Fruit fly (Drosophila melanogaster) whole organism, embryonic: ENCODE data around the gene Gbs-70E.

Experiments used
- Bgb ChIP-seq: fragments of 200-800 bp; sonication (Bioruptor generic); IDR thresholded peaks from 2 replicates; pipeline ENCODE4 v1.3.6; 2022; ENCODE audit warnings: missing biosample characterization, missing genetic modification characterization; ENCODE audit not compliant: partially characterized antibody
- BtbVII ChIP-seq: fragments of 200-800 bp; sonication (Bioruptor generic); optimal IDR thresholded peaks from 3 replicates; lab custom pipeline; 2017; ENCODE audit warnings: missing biosample characterization, mild to moderate bottlenecking, missing genetic modification characterization
- Bteb2 ChIP-seq: fragments of 200-800 bp; sonication (Bioruptor generic); optimal IDR thresholded peaks from 2 replicates; lab custom pipeline; 2016; ENCODE audit warnings: missing biosample characterization, missing genetic modification characterization
- CG10267 ChIP-seq: fragments of 200-800 bp; sonication (Bioruptor generic); optimal IDR thresholded peaks from 2 replicates; lab custom pipeline; 2018; ENCODE audit warnings: missing biosample characterization, mild to moderate bottlenecking, missing genetic modification characterization, moderate library complexity
- CG10431 ChIP-seq: fragments of 200-800 bp; sonication (Bioruptor generic); optimal IDR thresholded peaks from 3 replicates; lab custom pipeline; 2018; ENCODE audit warnings: missing biosample characterization, mild to moderate bottlenecking, missing genetic modification characterization
- CG10565 ChIP-seq: fragments of 200-800 bp; sonication (Bioruptor generic); optimal IDR thresholded peaks from 3 replicates; lab custom pipeline; 2016; ENCODE audit warnings: missing biosample characterization, mild to moderate bottlenecking, missing genetic modification characterization
- CG11456 ChIP-seq: fragments of 200-800 bp; sonication (Bioruptor generic); IDR thresholded peaks from 3 replicates; pipeline ENCODE4 v1.3.6; 2022; ENCODE audit warnings: missing biosample characterization, missing genetic modification characterization
- CG11504 ChIP-seq: fragments of 200-800 bp; sonication (Bioruptor generic); optimal IDR thresholded peaks from 3 replicates; lab custom pipeline; 2019; ENCODE audit warnings: missing biosample characterization, mild to moderate bottlenecking, missing genetic modification characterization, moderate library complexity
- CG11696 ChIP-seq: fragments of 200-800 bp; sonication (Bioruptor generic); IDR thresholded peaks from 2 replicates; pipeline ENCODE4 v1.3.6; 2022; ENCODE audit warnings: missing biosample characterization, missing genetic modification characterization
- CG11723 ChIP-seq: fragments of 200-800 bp; sonication (Bioruptor generic); optimal IDR thresholded peaks from 2 replicates; lab custom pipeline; 2017; ENCODE audit warnings: missing biosample characterization, mild to moderate bottlenecking, missing genetic modification characterization
- CG12219 ChIP-seq: fragments of 200-800 bp; sonication (Bioruptor generic); optimal IDR thresholded peaks from 3 replicates; lab custom pipeline; 2018; ENCODE audit warnings: missing biosample characterization, mild to moderate bottlenecking, missing genetic modification characterization
- CG1233 ChIP-seq: fragments of 200-800 bp; sonication (Bioruptor generic); optimal IDR thresholded peaks from 4 replicates; lab custom pipeline; 2018; ENCODE audit warnings: missing biosample characterization, mild to moderate bottlenecking, missing genetic modification characterization
- CG12744 ChIP-seq: fragments of 200-800 bp; sonication (Bioruptor generic); optimal IDR thresholded peaks from 2 replicates; lab custom pipeline; 2016; ENCODE audit warnings: missing biosample characterization, missing genetic modification characterization
- CG12769 ChIP-seq: fragments of 200-800 bp; sonication (Bioruptor generic); optimal IDR thresholded peaks from 2 replicates; lab custom pipeline; 2019; ENCODE audit warnings: missing biosample characterization, mild to moderate bottlenecking, missing genetic modification characterization, moderate library complexity
- CG13296 ChIP-seq: fragments of 200-800 bp; sonication (Bioruptor generic); optimal IDR thresholded peaks from 3 replicates; lab custom pipeline; 2018; ENCODE audit warnings: missing biosample characterization, mild to moderate bottlenecking, missing genetic modification characterization
- CG15011 ChIP-seq: fragments of 200-800 bp; sonication (Bioruptor generic); optimal IDR thresholded peaks from 3 replicates; lab custom pipeline; 2018; ENCODE audit warnings: missing biosample characterization, mild to moderate bottlenecking, missing genetic modification characterization
- CG16779 ChIP-seq: fragments of 200-800 bp; sonication (Bioruptor generic); IDR thresholded peaks from 2 replicates; pipeline ENCODE4 v1.3.6; 2022; ENCODE audit warnings: missing biosample characterization, missing genetic modification characterization
- CG2889 ChIP-seq: fragments of 200-800 bp; sonication (Bioruptor generic); IDR thresholded peaks from 3 replicates; pipeline ENCODE4 v1.3.6; 2022; ENCODE audit warnings: missing biosample characterization, missing genetic modification characterization
- CG31224 ChIP-seq: fragments of 200-800 bp; sonication (Bioruptor generic); IDR thresholded peaks from 2 replicates; pipeline ENCODE4 v1.3.6; 2022; ENCODE audit warnings: missing biosample characterization, missing genetic modification characterization
- CG32532 ChIP-seq: fragments of 200-800 bp; sonication (Bioruptor generic); IDR thresholded peaks from 2 replicates; pipeline ENCODE4 v1.3.6; 2022; ENCODE audit warnings: missing biosample characterization, missing genetic modification characterization
- CG4328 ChIP-seq: fragments of 200-800 bp; sonication (Bioruptor generic); optimal IDR thresholded peaks from 3 replicates; lab custom pipeline; 2017; ENCODE audit warnings: missing biosample characterization, missing genetic modification reagents, missing genetic modification characterization
- CG4360 ChIP-seq: fragments of 200-800 bp; sonication (Bioruptor generic); IDR thresholded peaks from 2 replicates; pipeline ENCODE4 v1.3.6; 2022; ENCODE audit warnings: missing biosample characterization, missing genetic modification characterization
- CG4424 ChIP-seq: fragments of 200-800 bp; sonication (Bioruptor generic); optimal IDR thresholded peaks from 3 replicates; lab custom pipeline; 2016; ENCODE audit warnings: missing biosample characterization, missing genetic modification characterization
- CG4730 ChIP-seq: fragments of 200-800 bp; sonication (Bioruptor generic); IDR thresholded peaks from 2 replicates; pipeline ENCODE4 v1.3.6; 2022; ENCODE audit warnings: missing biosample characterization, missing genetic modification characterization
- CTCF ChIP-seq: fragments of 200-800 bp; sonication (Bioruptor generic); optimal IDR thresholded peaks from 2 replicates; lab custom pipeline; 2017; ENCODE audit warnings: missing biosample characterization, mild to moderate bottlenecking, missing genetic modification characterization, moderate library complexity
- Dref ChIP-seq: fragments of 200-800 bp; sonication (Bioruptor generic); IDR thresholded peaks from 2 replicates; pipeline ENCODE4 v1.3.6; 2022; ENCODE audit warnings: missing biosample characterization, missing genetic modification characterization
- E2f1 ChIP-seq: fragments of 200-800 bp; sonication (Bioruptor generic); IDR thresholded peaks from 2 replicates; pipeline ENCODE4 v1.3.6; 2022; ENCODE audit warnings: missing biosample characterization, missing genetic modification characterization
- HmgZ ChIP-seq: fragments of 200-800 bp; sonication (Bioruptor generic); optimal IDR thresholded peaks from 2 replicates; lab custom pipeline; 2018; ENCODE audit warnings: missing biosample characterization, mild to moderate bottlenecking, missing genetic modification characterization
- Jarid2 ChIP-seq: fragments of 200-800 bp; sonication (Bioruptor generic); optimal IDR thresholded peaks from 3 replicates; lab custom pipeline; 2017; ENCODE audit warnings: mild to moderate bottlenecking, missing biosample characterization, missing genetic modification reagents, missing genetic modification characterization
- Kr ChIP-seq: fragments of 200-800 bp; sonication (Bioruptor generic); optimal IDR thresholded peaks from 2 replicates; lab custom pipeline; 2017; ENCODE audit warnings: missing biosample characterization, mild to moderate bottlenecking, missing genetic modification characterization
- Mrtf ChIP-seq: fragments of 200-800 bp; sonication (Bioruptor generic); IDR thresholded peaks from 3 replicates; pipeline ENCODE4 v1.3.6; 2022; ENCODE audit warnings: missing biosample characterization, missing genetic modification characterization
- Myb ChIP-seq: fragments of 200-800 bp; sonication (Bioruptor generic); optimal IDR thresholded peaks from 2 replicates; lab custom pipeline; 2016; ENCODE audit warnings: missing biosample characterization, missing genetic modification characterization
- NfI ChIP-seq: fragments of 200-800 bp; sonication (Bioruptor generic); optimal IDR thresholded peaks from 3 replicates; lab custom pipeline; 2018; ENCODE audit warnings: missing biosample characterization, mild to moderate bottlenecking, missing genetic modification characterization, moderate library complexity
- Ptx1 ChIP-seq: fragments of 200-800 bp; sonication (Bioruptor generic); IDR thresholded peaks from 2 replicates; pipeline ENCODE4 v1.3.6; 2022; ENCODE audit warnings: missing biosample characterization, missing genetic modification characterization
- Ssrp ChIP-seq: fragments of 200-800 bp; sonication (Bioruptor generic); optimal IDR thresholded peaks from 2 replicates; lab custom pipeline; 2018; ENCODE audit warnings: missing biosample characterization, mild to moderate bottlenecking, missing genetic modification characterization, moderate library complexity
- TFAM ChIP-seq: fragments of 200-800 bp; sonication (Bioruptor generic); optimal IDR thresholded peaks from 2 replicates; lab custom pipeline; 2017; ENCODE audit warnings: missing biosample characterization, missing genetic modification characterization, inconsistent platforms
- abd-A ChIP-seq: fragments of 200-800 bp; sonication (Bioruptor generic); optimal IDR thresholded peaks from 3 replicates; lab custom pipeline; 2019; ENCODE audit warnings: missing biosample characterization, mild to moderate bottlenecking, missing genetic modification characterization, moderate library complexity
- ara ChIP-seq: fragments of 200-800 bp; sonication (Bioruptor generic); IDR thresholded peaks from 2 replicates; pipeline ENCODE4 v1.3.6; 2022; ENCODE audit warnings: missing biosample characterization, missing genetic modification characterization
- bbx ChIP-seq: fragments of 200-800 bp; sonication (Bioruptor generic); IDR thresholded peaks from 2 replicates; pipeline ENCODE4 v1.3.6; 2022; ENCODE audit warnings: missing biosample characterization, missing genetic modification characterization; ENCODE audit not compliant: partially characterized antibody
- cato ChIP-seq: fragments of 200-800 bp; sonication (Bioruptor generic); optimal IDR thresholded peaks from 2 replicates; lab custom pipeline; 2016; ENCODE audit warnings: missing biosample characterization, missing genetic modification characterization, borderline replicate concordance
- caup ChIP-seq: fragments of 200-800 bp; sonication (Bioruptor generic); optimal IDR thresholded peaks from 3 replicates; lab custom pipeline; 2017; ENCODE audit warnings: missing biosample characterization, mild to moderate bottlenecking, missing genetic modification characterization, moderate library complexity; ENCODE audit not compliant: severe bottlenecking
- chif ChIP-seq, 2 experiments: fragments of 200-800 bp; sonication (Bioruptor generic); optimal IDR thresholded peaks; 3 replicates each; lab custom pipeline; 2016; ENCODE audit warnings: missing biosample characterization in 2 of 2, missing genetic modification characterization in 2 of 2
- chinmo ChIP-seq: fragments of 200-800 bp; sonication (Bioruptor generic); IDR thresholded peaks from 4 replicates; pipeline ENCODE4 v1.3.6; 2022; ENCODE audit warnings: missing biosample characterization, missing genetic modification characterization; ENCODE audit not compliant: partially characterized antibody
- croc ChIP-seq: fragments of 200-800 bp; sonication (Bioruptor generic); conservative IDR thresholded peaks from 3 replicates; pipeline ENCODE4 v1.3.6; 2022; ENCODE audit warnings: missing biosample characterization, missing genetic modification characterization
- fu2 ChIP-seq: fragments of 200-800 bp; sonication (Bioruptor generic); optimal IDR thresholded peaks from 2 replicates; lab custom pipeline; 2016; ENCODE audit warnings: missing biosample characterization, missing genetic modification characterization
- gce ChIP-seq: fragments of 200-800 bp; sonication (Bioruptor generic); IDR thresholded peaks from 3 replicates; pipeline ENCODE4 v1.3.6; 2022; ENCODE audit warnings: missing biosample characterization, missing genetic modification characterization
- grn ChIP-seq: fragments of 200-800 bp; sonication (Bioruptor generic); optimal IDR thresholded peaks from 3 replicates; lab custom pipeline; 2017; ENCODE audit warnings: missing biosample characterization, missing genetic modification characterization
- h ChIP-seq: fragments of >200 bp; optimal IDR thresholded peaks from 2 replicates; lab custom pipeline; 2017
- prd ChIP-seq, 3 experiments: fragments of >200 bp in 2 of 3; fragments of 200-800 bp in 1 of 3; sonication (Bioruptor generic) in 1 of 3; optimal IDR thresholded peaks in 2 of 3; IDR thresholded peaks in 1 of 3; 2 replicates in 2 of 3; 3 replicates in 1 of 3; pipeline versions ENCODE4 v1.3.6 to Lab custom; 2017 to 2022; ENCODE audit warnings: missing biosample characterization in 1 of 3, missing genetic modification characterization in 1 of 3
- slbo ChIP-seq: fragments of 200-800 bp; sonication (Bioruptor generic); IDR thresholded peaks from 2 replicates; pipeline ENCODE4 v1.3.6; 2022; ENCODE audit warnings: missing biosample characterization, missing genetic modification characterization
- tap ChIP-seq: fragments of 200-800 bp; optimal IDR thresholded peaks from 3 replicates; lab custom pipeline; 2019; ENCODE audit warnings: missing biosample characterization, mild to moderate bottlenecking, missing genetic modification characterization, moderate library complexity

The Gbs-70E gene

DNA sequence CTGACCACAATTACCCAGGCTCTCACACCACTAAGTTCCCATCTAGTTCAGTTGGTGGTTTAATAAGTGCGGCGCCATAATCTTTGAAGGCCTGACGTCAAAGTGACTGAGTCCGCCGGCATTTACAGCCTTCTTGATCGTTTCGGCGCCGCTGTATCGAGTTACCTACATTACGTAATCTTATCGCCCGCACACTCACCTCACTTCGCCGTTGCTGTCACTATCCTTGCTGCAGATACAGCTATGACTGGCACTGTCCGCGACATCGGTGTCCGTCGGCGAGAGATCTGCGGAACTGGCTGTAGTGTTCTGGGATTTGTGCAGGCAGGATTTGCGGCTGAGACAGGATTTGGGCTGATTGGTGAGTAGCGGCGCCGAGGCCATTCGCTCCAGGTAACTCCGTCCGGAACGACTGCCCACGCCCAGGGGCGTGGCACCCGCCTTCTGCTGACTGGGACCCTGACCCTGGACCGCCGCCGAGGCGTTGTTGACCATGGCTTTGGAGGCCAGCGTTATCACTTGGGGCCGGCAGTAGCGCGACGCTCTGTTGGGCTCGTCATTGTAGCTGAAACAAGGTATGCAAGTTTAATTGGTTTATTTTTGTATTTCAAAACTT, 3.7 kb downstream of the Gbs-70E start (continued):
- no peak for TF ChIP-seq Ssrp (tag; lab: Kevin White, UChicago)
- peak; percentile 19 for TF ChIP-seq HmgZ (tag; lab: Kevin White, UChicago)
- no peak for TF ChIP-seq croc (GFP tag; lab: Robert Waterston, UW)
- TF ChIP-seq Myb (GFP tag; lab: Kevin White, UChicago): no peak
- no peak for TF ChIP-seq CG10565 (GFP tag; lab: Kevin White, UChicago)
- no peak for TF ChIP-seq CG12769
- no peak for TF ChIP-seq cato (GFP tag; lab: Kevin White, UChicago)
- TF ChIP-seq CG12219 (GFP tag; lab: Kevin White, UChicago): no peak
- no peak for TF ChIP-seq CG10431 (GFP tag; lab: Kevin White, UChicago)
- TF ChIP-seq CG31224 (GFP tag; lab: Robert Waterston, UW): no peak
- no peak for TF ChIP-seq fu2
- no peak for TF ChIP-seq CG4328 (GFP tag; lab: Kevin White, UChicago)
- no peak for TF ChIP-seq CG12744 (GFP tag; lab: Kevin White, UChicago)
- TF ChIP-seq Bteb2 (GFP tag; lab: Kevin White, UChicago): no peak
- TF ChIP-seq E2f1 (GFP tag; lab: Robert Waterston, UW): no peak
- peak; percentile 27 for TF ChIP-seq grn (GFP tag; lab: Kevin White, UChicago)
- no peak for TF ChIP-seq abd-A (tag; lab: Kevin White, UChicago)
- TF ChIP-seq CG1233 (GFP tag; lab: Kevin White, UChicago): no peak
- no peak for TF ChIP-seq Jarid2
- no peak for TF ChIP-seq CG11696 (GFP tag; lab: Robert Waterston, UW)
- no peak for TF ChIP-seq CG4360 (GFP tag; lab: Robert Waterston, UW)
- no peak for TF ChIP-seq CG4730
- no peak for TF ChIP-seq CG4424
- TF ChIP-seq Dref (GFP tag; lab: Robert Waterston, UW): no peak
- TF ChIP-seq NfI (GFP tag; lab: Kevin White, UChicago): no peak
- 0 out of 2 replicates have a peak, but pooled peaks have one; percentile 3 for TF ChIP-seq slbo (GFP tag; lab: Robert Waterston, UW)
- no peak for TF ChIP-seq CG10267 (tag; lab: Kevin White, UChicago)
- no peak for TF ChIP-seq bbx (GFP tag; lab: Robert Waterston, UW)
- TF ChIP-seq Mrtf (GFP tag; lab: Robert Waterston, UW): 0 out of 3 replicates have a peak, but pooled peaks have one; percentile 22
- TF ChIP-seq CG11456 (GFP tag; lab: Robert Waterston, UW): no peak
- no peak for TF ChIP-seq caup (GFP tag; lab: Kevin White, UChicago)
- TF ChIP-seq Bgb (GFP tag; lab: Robert Waterston, UW): 0 out of 2 replicates have a peak, but pooled peaks have one; percentile 7
- no peak for TF ChIP-seq CG11723 (GFP tag; lab: Kevin White, UChicago)
- TF ChIP-seq gce: no peak
- TF ChIP-seq tap (tag; lab: Kevin White, UChicago): no peak
- TF ChIP-seq CG13296 (GFP tag; lab: Kevin White, UChicago): no peak
- no peak for TF ChIP-seq CTCF (GFP tag; lab: Kevin White, UChicago)
- no peak for TF ChIP-seq CG2889 (GFP tag; lab: Robert Waterston, UW)
- TF ChIP-seq Ptx1 (GFP tag; lab: Robert Waterston, UW): no peak
- TF ChIP-seq CG11504 (tag; lab: Kevin White, UChicago): no peak
- TF ChIP-seq h (lab: Kevin White, UChicago): no peak
- TF ChIP-seq prd (optimal IDR thresholded peaks at IDR 0.05; lab: Kevin White, UChicago): no peak
- no peak for TF ChIP-seq prd (GFP tag; IDR thresholded peaks at IDR 0.05; lab: Robert Waterston, UW)
- no peak for TF ChIP-seq ara (GFP tag; lab: Robert Waterston, UW)
- TF ChIP-seq TFAM (GFP tag; lab: Kevin White, UChicago): no peak
- no peak for TF ChIP-seq CG32532 (GFP tag; lab: Robert Waterston, UW)
- 0 out of 4 replicates have a peak, but pooled peaks have one; percentile 73 for TF ChIP-seq chinmo (GFP tag; lab: Robert Waterston, UW)
- TF ChIP-seq Kr (GFP tag; lab: Kevin White, UChicago): no peak
- no peak for TF ChIP-seq BtbVII (GFP tag; lab: Kevin White, UChicago)
- no peak for TF ChIP-seq chif (GFP tag; optimal IDR thresholded peaks at IDR 0.05; lab: Kevin White, UChicago)
- TF ChIP-seq CG16779 (GFP tag; lab: Robert Waterston, UW): 0 out of 2 replicates have a peak, but pooled peaks have one; percentile 21
- no peak for TF ChIP-seq CG15011 (GFP tag; lab: Kevin White, UChicago)
